Worm (Caenorhabditis elegans): ENCODE data around the gene srb-19.

Gene srb-19

ce11 chrV:7520077-7520476, at the start of gene srb-19:
Gene srb-19 (minus strand): TSS chrV:7520177.
- TF ChIP-seq unc-62 (GFP tag; optimal IDR thresholded peaks at IDR 0.05): no peak

- no peak for TF ChIP-seq unc-62 (GFP tag; optimal IDR thresholded peaks at IDR 0.05)
Observed at ce11 chrV:7562947-7563346, 43.0 kb upstream of the srb-19 start, which contains the start of gene F19F10.1. Gene F19F10.1 (plus strand): TSS chrV:7563247.

ce11 chrV:7558693-7559092, 38.7 kb upstream of the srb-19 start, which contains the start of gene ets-7:
Gene ets-7 (minus strand): TSS chrV:7558793.
- TF ChIP-seq unc-62 (GFP tag; optimal IDR thresholded peaks at IDR 0.05): no peak

ce11 chrV:7555875-7556274, 35.9 kb upstream of the srb-19 start:
- no peak for TF ChIP-seq unc-62 (GFP tag; optimal IDR thresholded peaks at IDR 0.05)

ce11 chrV:7553873-7554362, 33.9 kb upstream of the srb-19 start, which contains the start of gene ttr-10:
Gene ttr-10 (minus strand): TSS chrV:7553923.
- TF ChIP-seq unc-62 (GFP tag; optimal IDR thresholded peaks at IDR 0.05): no peak

ce11 chrV:7551821-7552220, 31.8 kb upstream of the srb-19 start, which contains the start of gene F19F10.3:
Gene F19F10.3 (plus strand): TSS chrV:7552121.
- no peak for TF ChIP-seq unc-62 (GFP tag; optimal IDR thresholded peaks at IDR 0.05)

ce11 chrV:7548017-7548416, 28.0 kb upstream of the srb-19 start:
- no peak for TF ChIP-seq unc-62 (GFP tag; optimal IDR thresholded peaks at IDR 0.05)

ce11 chrV:7547479-7547878, 27.5 kb upstream of the srb-19 start, which contains the start of gene ftn-1:
Gene ftn-1 (minus strand): TSS chrV:7547579.
- no peak for TF ChIP-seq unc-62 (GFP tag; optimal IDR thresholded peaks at IDR 0.05)

- no peak for TF ChIP-seq unc-62 (GFP tag; optimal IDR thresholded peaks at IDR 0.05)
Observed at ce11 chrV:7545187-7545586, 25.2 kb upstream of the srb-19 start, which contains the start of the genes C54F6.19 and nhx-3. Gene C54F6.19 (plus strand): TSS chrV:7545487. Gene nhx-3 (minus strand): TSS chrV:7545523.

- TF ChIP-seq unc-62 (GFP tag; optimal IDR thresholded peaks at IDR 0.05): no peak
Observed at ce11 chrV:7543728-7544127, 23.8 kb upstream of the srb-19 start.

- TF ChIP-seq unc-62 (GFP tag; optimal IDR thresholded peaks at IDR 0.05): no peak
Observed at ce11 chrV:7539015-7539414, 19.0 kb upstream of the srb-19 start, which contains the start of gene srh-268. Gene srh-268 (plus strand): TSS chrV:7539315.

ce11 chrV:7538018-7538417, 18.0 kb upstream of the srb-19 start, which contains the start of gene C54F6.12:
Gene C54F6.12 (minus strand): TSS chrV:7538118.
- no peak for TF ChIP-seq unc-62 (GFP tag; optimal IDR thresholded peaks at IDR 0.05)

ce11 chrV:7532947-7533346, 13.0 kb upstream of the srb-19 start, which contains the start of gene C54F6.3:
Gene C54F6.3 (plus strand): TSS chrV:7533247.
- no peak for TF ChIP-seq unc-62 (GFP tag; optimal IDR thresholded peaks at IDR 0.05)

- no peak for TF ChIP-seq unc-62 (GFP tag; optimal IDR thresholded peaks at IDR 0.05)
Observed at ce11 chrV:7529840-7530239, 9.9 kb upstream of the srb-19 start, which contains the start of gene swt-2. Gene swt-2 (plus strand): TSS chrV:7530140.

- no peak for TF ChIP-seq unc-62 (GFP tag; optimal IDR thresholded peaks at IDR 0.05)
Observed at ce11 chrV:7528816-7529215, 8.8 kb upstream of the srb-19 start, which contains the start of gene C54F6.5. Gene C54F6.5 (plus strand): TSS chrV:7529116.

ce11 chrV:7527153-7527552, 7.2 kb upstream of the srb-19 start, which contains the start of gene C54F6.17:
Gene C54F6.17 (plus strand): TSS chrV:7527453.
- no peak for TF ChIP-seq unc-62 (GFP tag; optimal IDR thresholded peaks at IDR 0.05)

ce11 chrV:7525695-7526094, 5.7 kb upstream of the srb-19 start, which contains the start of gene C54F6.18:
Gene C54F6.18 (plus strand): TSS chrV:7525995.
- no peak for TF ChIP-seq unc-62 (GFP tag; optimal IDR thresholded peaks at IDR 0.05)

Data from whole organism, dauer.